Fruit fly (Drosophila melanogaster) whole organism, embryonic: Measurements from ENCODE around the gene Egfrap.

ENCODE experiments used
- Antp ChIP-seq: fragments of 200-800 bp; sonication (Bioruptor generic); optimal IDR thresholded peaks from 3 replicates; lab custom pipeline; 2016; ENCODE audit warnings: missing biosample characterization, missing genetic modification characterization
- CG10462 ChIP-seq: fragments of 200-800 bp; sonication (Bioruptor generic); optimal IDR thresholded peaks from 2 replicates; lab custom pipeline; 2016; ENCODE audit warnings: missing biosample characterization, missing genetic modification characterization
- CG10565 ChIP-seq: fragments of 200-800 bp; sonication (Bioruptor generic); optimal IDR thresholded peaks from 3 replicates; lab custom pipeline; 2016; ENCODE audit warnings: missing biosample characterization, mild to moderate bottlenecking, missing genetic modification characterization
- CG11398 ChIP-seq: fragments of 200-800 bp; sonication (Bioruptor generic); optimal IDR thresholded peaks from 2 replicates; lab custom pipeline; 2016; ENCODE audit warnings: missing biosample characterization, missing genetic modification characterization
- CG14014 ChIP-seq: fragments of 200-800 bp; sonication (Bioruptor generic); IDR thresholded peaks from 2 replicates; pipeline ENCODE4 v1.3.6; 2022; ENCODE audit warnings: missing biosample characterization, missing genetic modification characterization
- CG16863 ChIP-seq: fragments of 200-800 bp; sonication (Bioruptor generic); optimal IDR thresholded peaks from 3 replicates; lab custom pipeline; 2016; ENCODE audit warnings: missing biosample characterization, missing genetic modification characterization
- CG17829 ChIP-seq: fragments of 200-800 bp; optimal IDR thresholded peaks from 2 replicates; lab custom pipeline; 2019; ENCODE audit warnings: missing biosample characterization, mild to moderate bottlenecking, missing genetic modification characterization, moderate library complexity
- CG2712 ChIP-seq: fragments of 200-800 bp; optimal IDR thresholded peaks from 3 replicates; lab custom pipeline; 2019; ENCODE audit warnings: missing biosample characterization, mild to moderate bottlenecking, missing genetic modification characterization, moderate library complexity
- CG4360 ChIP-seq: fragments of 200-800 bp; sonication (Bioruptor generic); IDR thresholded peaks from 2 replicates; pipeline ENCODE4 v1.3.6; 2022; ENCODE audit warnings: missing biosample characterization, missing genetic modification characterization
- CG43689 ChIP-seq: fragments of 200-800 bp; sonication (Bioruptor generic); IDR thresholded peaks from 2 replicates; pipeline ENCODE4 v1.3.6; 2022; ENCODE audit warnings: missing biosample characterization, missing genetic modification characterization
- CG6254 ChIP-seq: fragments of 200-800 bp; sonication (Bioruptor generic); optimal IDR thresholded peaks from 3 replicates; lab custom pipeline; 2017; ENCODE audit warnings: mild to moderate bottlenecking, missing biosample characterization, missing genetic modification reagents, missing genetic modification characterization
- CG6689 ChIP-seq: fragments of 200-800 bp; sonication (Bioruptor generic); IDR thresholded peaks from 2 replicates; pipeline ENCODE4 v1.3.6; 2022; ENCODE audit warnings: missing biosample characterization, missing genetic modification characterization
- CG7839 ChIP-seq: fragments of 200-800 bp; sonication (Bioruptor generic); optimal IDR thresholded peaks from 3 replicates; lab custom pipeline; 2018; ENCODE audit warnings: missing biosample characterization, mild to moderate bottlenecking, missing genetic modification characterization, moderate library complexity
- CG9727 ChIP-seq: fragments of 200-800 bp; sonication (Bioruptor generic); optimal IDR thresholded peaks from 3 replicates; lab custom pipeline; 2017; ENCODE audit warnings: missing biosample characterization, mild to moderate bottlenecking, missing genetic modification characterization
- CHES-1-like ChIP-seq: fragments of 200-800 bp; sonication (Bioruptor generic); optimal IDR thresholded peaks from 2 replicates; lab custom pipeline; 2016; ENCODE audit warnings: missing biosample characterization, missing genetic modification characterization
- D ChIP-seq, 2 experiments: fragments of 200-800 bp in 1 of 2; fragments of >200 bp in 1 of 2; sonication (Bioruptor generic) in 1 of 2; optimal IDR thresholded peaks; 2 replicates in 1 of 2; 3 replicates in 1 of 2; lab custom pipeline; 2017; ENCODE audit warnings: mild to moderate bottlenecking in 1 of 2, missing biosample characterization in 1 of 2, missing genetic modification characterization in 1 of 2, missing genetic modification reagents in 1 of 2
- Dad ChIP-seq: fragments of 200-800 bp; sonication (Bioruptor generic); optimal IDR thresholded peaks from 3 replicates; lab custom pipeline; 2016; ENCODE audit warnings: missing biosample characterization, missing genetic modification characterization
- Dek ChIP-seq: fragments of 200-800 bp; sonication (Bioruptor generic); optimal IDR thresholded peaks from 3 replicates; lab custom pipeline; 2019; ENCODE audit warnings: missing biosample characterization, mild to moderate bottlenecking, missing genetic modification characterization, moderate library complexity
- Dip3 ChIP-seq: fragments of 200-800 bp; sonication (Bioruptor generic); optimal IDR thresholded peaks from 3 replicates; lab custom pipeline; 2016; ENCODE audit warnings: missing biosample characterization, missing genetic modification characterization
- Dref ChIP-seq: fragments of 200-800 bp; sonication (Bioruptor generic); IDR thresholded peaks from 2 replicates; pipeline ENCODE4 v1.3.6; 2022; ENCODE audit warnings: missing biosample characterization, missing genetic modification characterization
- E2f1 ChIP-seq: fragments of 200-800 bp; sonication (Bioruptor generic); IDR thresholded peaks from 2 replicates; pipeline ENCODE4 v1.3.6; 2022; ENCODE audit warnings: missing biosample characterization, missing genetic modification characterization
- Elba2 ChIP-seq: fragments of 200-800 bp; sonication (Bioruptor generic); optimal IDR thresholded peaks from 3 replicates; lab custom pipeline; 2016; ENCODE audit warnings: missing biosample characterization, missing genetic modification characterization
- Ets65A ChIP-seq: fragments of 200-800 bp; sonication (Bioruptor generic); peaks from one replicate; lab custom pipeline; 2016; ENCODE audit warnings: missing biosample characterization, missing genetic modification characterization
- Ets97D ChIP-seq: fragments of 200-800 bp; sonication (Bioruptor generic); optimal IDR thresholded peaks from 3 replicates; lab custom pipeline; 2016; ENCODE audit warnings: missing biosample characterization, missing genetic modification characterization
- Fer2 ChIP-seq: fragments of 200-800 bp; sonication (Bioruptor generic); optimal IDR thresholded peaks from 2 replicates; lab custom pipeline; 2018; ENCODE audit warnings: missing biosample characterization, mild to moderate bottlenecking, missing genetic modification characterization, moderate library complexity
- Jarid2 ChIP-seq: fragments of 200-800 bp; sonication (Bioruptor generic); optimal IDR thresholded peaks from 3 replicates; lab custom pipeline; 2017; ENCODE audit warnings: mild to moderate bottlenecking, missing biosample characterization, missing genetic modification reagents, missing genetic modification characterization
- Lhr ChIP-seq: fragments of 200-800 bp; sonication (Bioruptor generic); optimal IDR thresholded peaks from 3 replicates; lab custom pipeline; 2017; ENCODE audit warnings: mild to moderate bottlenecking, missing biosample characterization, missing genetic modification reagents, missing genetic modification characterization
- Myb ChIP-seq: fragments of 200-800 bp; sonication (Bioruptor generic); optimal IDR thresholded peaks from 2 replicates; lab custom pipeline; 2016; ENCODE audit warnings: missing biosample characterization, missing genetic modification characterization
- Oaz ChIP-seq: fragments of 200-800 bp; sonication (Bioruptor generic); IDR thresholded peaks from 2 replicates; pipeline ENCODE4 v1.3.6; 2022; ENCODE audit warnings: missing biosample characterization, missing genetic modification characterization
- Rfx ChIP-seq: fragments of 200-800 bp; sonication (Bioruptor generic); IDR thresholded peaks from 2 replicates; pipeline ENCODE4 v1.3.6; 2022; ENCODE audit warnings: missing biosample characterization, missing genetic modification characterization
- Xrp1 ChIP-seq: fragments of 200-800 bp; sonication (Bioruptor generic); IDR thresholded peaks from 2 replicates; pipeline ENCODE4 v1.3.6; 2022; ENCODE audit warnings: missing biosample characterization, missing genetic modification characterization
- dimm ChIP-seq: fragments of 200-800 bp; sonication (Bioruptor generic); IDR thresholded peaks from 2 replicates; pipeline ENCODE4 v1.3.6; 2022; ENCODE audit warnings: missing biosample characterization, missing genetic modification characterization
- eve ChIP-seq, 2 experiments: fragments of >200 bp; optimal IDR thresholded peaks; 2 replicates each; lab custom pipeline; 2017; ENCODE audit warnings: missing biosample characterization in 2 of 2, missing genetic modification characterization in 2 of 2
- gcm ChIP-seq: fragments of 200-800 bp; sonication (Bioruptor generic); optimal IDR thresholded peaks from 2 replicates; lab custom pipeline; 2019; ENCODE audit warnings: missing biosample characterization, mild to moderate bottlenecking, missing genetic modification characterization, moderate library complexity
- gem ChIP-seq: fragments of 200-800 bp; sonication (Bioruptor generic); optimal IDR thresholded peaks from 2 replicates; lab custom pipeline; 2019; ENCODE audit warnings: missing biosample characterization, mild to moderate bottlenecking, missing genetic modification characterization, moderate library complexity
- lmd ChIP-seq: fragments of 200-800 bp; sonication (Bioruptor generic); IDR thresholded peaks from 2 replicates; pipeline ENCODE4 v1.3.6; 2022; ENCODE audit warnings: missing biosample characterization, missing genetic modification characterization
- mld ChIP-seq: fragments of 200-800 bp; sonication (Bioruptor generic); IDR thresholded peaks from 3 replicates; pipeline ENCODE4 v1.3.6; 2022; ENCODE audit warnings: missing biosample characterization, missing genetic modification characterization; ENCODE audit not compliant: partially characterized antibody
- pho ChIP-seq: fragments of 200-800 bp; sonication (Bioruptor generic); optimal IDR thresholded peaks from 2 replicates; lab custom pipeline; 2016; ENCODE audit warnings: missing biosample characterization, missing genetic modification characterization
- prd ChIP-seq, 3 experiments: fragments of >200 bp in 2 of 3; fragments of 200-800 bp in 1 of 3; sonication (Bioruptor generic) in 1 of 3; optimal IDR thresholded peaks in 2 of 3; IDR thresholded peaks in 1 of 3; 2 replicates in 2 of 3; 3 replicates in 1 of 3; pipeline versions ENCODE4 v1.3.6 to Lab custom; 2017 to 2022; ENCODE audit warnings: missing biosample characterization in 1 of 3, missing genetic modification characterization in 1 of 3
- salm ChIP-seq: fragments of 200-800 bp; sonication (Bioruptor generic); optimal IDR thresholded peaks from 2 replicates; lab custom pipeline; 2018; ENCODE audit warnings: missing biosample characterization, mild to moderate bottlenecking, missing genetic modification characterization
- sens ChIP-seq: fragments of 200-800 bp; sonication (Bioruptor generic); peaks from one replicate; lab custom pipeline; 2016; ENCODE audit warnings: missing biosample characterization, missing genetic modification characterization
- sqz ChIP-seq: fragments of 200-800 bp; sonication (Bioruptor generic); optimal IDR thresholded peaks from 3 replicates; lab custom pipeline; 2018; ENCODE audit warnings: missing biosample characterization, mild to moderate bottlenecking, missing genetic modification characterization
- tll ChIP-seq, 2 experiments: fragments of 200-800 bp in 1 of 2; fragments of >200 bp in 1 of 2; sonication (Bioruptor generic) in 1 of 2; optimal IDR thresholded peaks; 2 replicates each; lab custom pipeline; 2017 to 2019; ENCODE audit warnings: missing biosample characterization in 2 of 2, missing genetic modification characterization in 2 of 2, mild to moderate bottlenecking in 1 of 2, moderate library complexity in 1 of 2
- unpg ChIP-seq: fragments of 200-800 bp; sonication (Bioruptor generic); optimal IDR thresholded peaks from 3 replicates; lab custom pipeline; 2018; ENCODE audit warnings: missing biosample characterization, mild to moderate bottlenecking, missing genetic modification characterization, moderate library complexity
- usp ChIP-seq: fragments of >200 bp; optimal IDR thresholded peaks from 2 replicates; lab custom pipeline; 2017; ENCODE audit warnings: missing biosample characterization, missing genetic modification characterization
- zfh1 ChIP-seq: fragments of 200-800 bp; sonication (Bioruptor generic); IDR thresholded peaks from 3 replicates; pipeline ENCODE4 v1.3.6; 2022; ENCODE audit warnings: missing biosample characterization, missing genetic modification characterization

Gene Egfrap

DNA sequence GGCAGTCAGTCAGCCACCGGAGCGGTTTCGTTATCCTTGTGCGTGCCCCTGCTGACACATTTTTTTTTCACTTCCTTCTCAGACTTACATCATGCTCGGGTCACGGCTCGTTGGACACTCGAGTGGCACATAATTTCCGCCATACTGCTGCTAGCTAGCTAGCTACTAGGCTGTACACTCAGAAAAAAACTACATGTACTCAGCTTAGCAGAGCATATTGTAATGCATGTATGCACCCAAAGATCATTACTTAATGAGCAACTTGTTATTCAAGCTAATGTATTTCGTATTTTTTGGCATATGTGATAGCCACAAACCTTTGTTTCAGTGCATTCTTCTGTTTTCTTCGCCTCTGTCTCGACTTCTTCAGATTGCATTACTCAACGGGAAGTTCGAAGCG, 13.9 kb upstream of the Egfrap start (continued):
- TF ChIP-seq unpg (GFP tag; lab: Kevin White, UChicago) = no peak
- TF ChIP-seq Rfx = 0 out of 2 replicates have a peak, but pooled peaks have one; percentile 5
- TF ChIP-seq usp (GFP tag; lab: Kevin White, UChicago) = no peak
- TF ChIP-seq CG16863 (GFP tag; lab: Kevin White, UChicago) = peak; percentile 21
- TF ChIP-seq sens (GFP tag; lab: Kevin White, UChicago) = peak; percentile 82
- TF ChIP-seq CHES-1-like = no peak
- TF ChIP-seq CG6689 (GFP tag; lab: Robert Waterston, UW) = peak; percentile 47; the same call in 1 of the 2 replicates
- TF ChIP-seq Antp (GFP tag; lab: Kevin White, UChicago) = no peak
- TF ChIP-seq tll (GFP tag; optimal IDR thresholded peaks at IDR 0.05; lab: Kevin White, UChicago) = no peak
- TF ChIP-seq eve (GFP tag; optimal IDR thresholded peaks at IDR 0.05; lab: Kevin White, UChicago) = no peak
- no peak for TF ChIP-seq lmd (GFP tag; lab: Robert Waterston, UW)
- TF ChIP-seq dimm = no peak
- no peak for TF ChIP-seq CG4360
- TF ChIP-seq Dref = no peak
- peak; percentile 18 for TF ChIP-seq CG9727 (GFP tag; lab: Kevin White, UChicago)
- TF ChIP-seq Xrp1 (GFP tag; lab: Robert Waterston, UW) = peak; percentile 58; the same call in 1 of the 2 replicates
- TF ChIP-seq CG43689 (GFP tag; lab: Robert Waterston, UW) = no peak
- TF ChIP-seq Ets97D (GFP tag; lab: Kevin White, UChicago) = no peak
- TF ChIP-seq Myb (GFP tag; lab: Kevin White, UChicago) = no peak
- TF ChIP-seq mld (GFP tag; lab: Robert Waterston, UW) = no peak
- TF ChIP-seq Dad (GFP tag; lab: Kevin White, UChicago) = no peak
- TF ChIP-seq E2f1 (GFP tag; lab: Robert Waterston, UW) = no peak
- TF ChIP-seq CG2712 (tag; lab: Kevin White, UChicago) = peak; percentile 19
- no peak for TF ChIP-seq CG6254
- TF ChIP-seq CG10462 (GFP tag; lab: Kevin White, UChicago) = peak; percentile 14
- TF ChIP-seq prd (optimal IDR thresholded peaks at IDR 0.05; lab: Kevin White, UChicago) = no peak
- TF ChIP-seq prd (GFP tag; IDR thresholded peaks at IDR 0.05; lab: Robert Waterston, UW) = peak; percentile 46; the same call in 2 of the 3 replicates
- peak; percentile 65; the same call in 2 of the 3 replicates for TF ChIP-seq zfh1 (GFP tag; lab: Robert Waterston, UW)
- peak; percentile 31 for TF ChIP-seq gem (tag; lab: Kevin White, UChicago)
- no peak for TF ChIP-seq Oaz (GFP tag; lab: Robert Waterston, UW)
- no peak for TF ChIP-seq Dek (tag; lab: Kevin White, UChicago)
- no peak for TF ChIP-seq Jarid2 (GFP tag; lab: Kevin White, UChicago)
- peak; percentile 1 for TF ChIP-seq CG7839 (tag; lab: Kevin White, UChicago)
- no peak for TF ChIP-seq CG14014

DNA sequence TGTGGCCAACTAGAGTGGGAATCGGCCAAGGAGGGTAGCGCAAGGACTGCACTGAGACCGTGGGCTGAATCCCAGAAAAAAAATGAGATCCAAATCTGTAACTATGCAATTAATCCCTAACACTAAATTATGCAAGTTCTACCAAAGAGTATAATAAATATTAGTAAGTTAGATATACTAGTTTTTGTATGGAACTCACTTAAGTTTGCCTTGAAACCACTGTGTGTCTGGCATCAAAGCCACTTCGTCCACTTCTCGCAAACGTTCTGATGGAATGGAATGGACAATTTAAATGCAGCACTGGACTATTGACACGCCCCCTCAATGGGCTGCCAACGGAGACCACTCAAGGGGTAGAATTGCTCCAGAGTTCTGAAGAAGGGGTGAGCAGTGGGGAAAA, 7.7 kb upstream of the Egfrap start:
- TF ChIP-seq Ets65A (peak; percentile 33), salm (tag; lab: Kevin White, UChicago) (no peak), CG17829 (no peak), sens (GFP tag; lab: Kevin White, UChicago) (peak; percentile 35), sqz (GFP tag; lab: Kevin White, UChicago) (no peak), D (optimal IDR thresholded peaks at IDR 0.05; lab: Kevin White, UChicago) (no peak), D (GFP tag; optimal IDR thresholded peaks at IDR 0.05; lab: Kevin White, UChicago) (no peak), pho (GFP tag; lab: Kevin White, UChicago) (no peak), CG11398 (GFP tag; lab: Kevin White, UChicago) (no peak), Dip3 (GFP tag; lab: Kevin White, UChicago) (no peak), Elba2 (GFP tag; lab: Kevin White, UChicago) (no peak), CG10565 (GFP tag; lab: Kevin White, UChicago) (no peak), Fer2 (no peak), Lhr (GFP tag; lab: Kevin White, UChicago) (no peak), gcm (no peak)
- TF ChIP-seq, all 482 proteins: peak for 2
